Worm (Caenorhabditis elegans) whole organism, mixed stage, embryonic: Measurements from ENCODE around the gene srx-43.

ENCODE experiments used
- drap-1 ChIP-seq: fragments of 200-800 bp; sonication (Bioruptor generic); optimal IDR thresholded peaks from 3 replicates; lab custom pipeline; 2018; ENCODE audit warnings: mild to moderate bottlenecking, missing genetic modification characterization, missing compliant biosample characterization
- elt-3 ChIP-seq: fragments of 150-350 bp; optimal IDR thresholded peaks from 2 replicates; lab custom pipeline; 2014; ENCODE audit warnings: missing biosample characterization, missing genetic modification characterization
- mls-2 ChIP-seq: sonication (generic microtip); optimal IDR thresholded peaks from 2 replicates; lab custom pipeline; 2016; ENCODE audit warnings: mild to moderate bottlenecking, missing genetic modification characterization, moderate library complexity, missing compliant biosample characterization
- nhr-12 ChIP-seq: fragments of 150-350 bp; optimal IDR thresholded peaks from 2 replicates; lab custom pipeline; 2014; ENCODE audit warnings: missing biosample characterization, missing genetic modification characterization
- nhr-76 ChIP-seq: sonication (generic microtip); optimal IDR thresholded peaks from 2 replicates; lab custom pipeline; 2017; ENCODE audit warnings: missing biosample characterization, missing genetic modification characterization
- snpc-4 ChIP-seq: fragments of 150-350 bp; optimal IDR thresholded peaks from 2 replicates; lab custom pipeline; 2014; ENCODE audit warnings: missing biosample characterization, missing genetic modification characterization
- unc-62 ChIP-seq: fragments of 150-350 bp; optimal IDR thresholded peaks from 2 replicates; lab custom pipeline; 2014; ENCODE audit warnings: missing biosample characterization, missing genetic modification reagents, missing genetic modification characterization
- ztf-11 ChIP-seq: fragments of 150-350 bp; optimal IDR thresholded peaks from 2 replicates; lab custom pipeline; 2014; ENCODE audit warnings: missing biosample characterization, missing genetic modification characterization

ce11 chrV:16024917-16025316 is 7.1 kb downstream of the srx-43 start:
- TF ChIP-seq unc-62 (GFP tag; lab: Kevin White, UChicago) (no peak), ztf-11 (tag; lab: Kevin White, UChicago) (no peak), snpc-4 (tag; lab: Kevin White, UChicago) (no peak), mls-2 (tag; lab: Kevin White, UChicago) (no peak), nhr-12 (tag; lab: Kevin White, UChicago) (no peak), nhr-76 (no peak), drap-1 (GFP tag; lab: Kevin White, UChicago) (no peak), elt-3 (no peak)
